Fruit fly (Drosophila melanogaster): ENCODE results near the gene CG34129.
A peak's percentile ranks its signal among the peaks of the same experiment; 100 is the strongest.

CG34129 gene

dm6 chr3R:26230016-26230415, 39.0 kb upstream of the CG34129 start, which contains the start of gene CG12290 (continued):
- TF ChIP-seq CG14965 (GFP tag; optimal IDR thresholded peaks at IDR 0.05; ENCODE audit: borderline replicate concordance) = no peak
- peak in 1 of 2 experiments; percentile 23 for TF ChIP-seq dpn (GFP tag; optimal IDR thresholded peaks at IDR 0.05)
- no peak for TF ChIP-seq grn (GFP tag; optimal IDR thresholded peaks at IDR 0.05)
- TF ChIP-seq cg (GFP tag; optimal IDR thresholded peaks at IDR 0.05) = no peak
- peak; percentile 6 for TF ChIP-seq bcd (GFP tag; optimal IDR thresholded peaks at IDR 0.05)
- TF ChIP-seq sob (GFP tag; IDR thresholded peaks at IDR 0.05) = peak; percentile 37; the same call in 1 of the 2 replicates
- no peak for TF ChIP-seq CoRest (tag; optimal IDR thresholded peaks at IDR 0.05)
- no peak for TF ChIP-seq trem (tag; optimal IDR thresholded peaks at IDR 0.05)
- no peak for TF ChIP-seq CG15073 (GFP tag; optimal IDR thresholded peaks at IDR 0.05)
- TF ChIP-seq twi (tag; optimal IDR thresholded peaks at IDR 0.05) = no peak
- TF ChIP-seq Gug (GFP tag; IDR thresholded peaks at IDR 0.05) = no peak
- 0 out of 3 replicates have a peak, but pooled peaks have one; percentile 41 for TF ChIP-seq ken (GFP tag; IDR thresholded peaks at IDR 0.05)
- peak; percentile 31 for TF ChIP-seq CG3838 (GFP tag; optimal IDR thresholded peaks at IDR 0.05)
- TF ChIP-seq CG5180 (GFP tag; optimal IDR thresholded peaks at IDR 0.05) = peak; percentile 15
- TF ChIP-seq CG30431 (GFP tag; optimal IDR thresholded peaks at IDR 0.05) = no peak
- TF ChIP-seq E2f2 (GFP tag; IDR thresholded peaks at IDR 0.05) = no peak
- TF ChIP-seq slbo (GFP tag; IDR thresholded peaks at IDR 0.05) = no peak
- TF ChIP-seq pnt (GFP tag; optimal IDR thresholded peaks at IDR 0.05) = no peak
- peak; percentile 20 for TF ChIP-seq cwo (GFP tag; optimal IDR thresholded peaks at IDR 0.05)
- TF ChIP-seq Sox100B (GFP tag; optimal IDR thresholded peaks at IDR 0.05) = no peak
- peak; percentile 10 for TF ChIP-seq CG17829 (tag; optimal IDR thresholded peaks at IDR 0.05)
- no peak for TF ChIP-seq tup (GFP tag; optimal IDR thresholded peaks at IDR 0.05)
- TF ChIP-seq Max (GFP tag; optimal IDR thresholded peaks at IDR 0.05) = no peak
- peak; percentile 12 for TF ChIP-seq ATbp (GFP tag; optimal IDR thresholded peaks at IDR 0.05)
- TF ChIP-seq CG7839 (tag; optimal IDR thresholded peaks at IDR 0.05) = peak; percentile 29
- peak; percentile 34 for TF ChIP-seq CG15269 (tag; optimal IDR thresholded peaks at IDR 0.05)
- no peak for TF ChIP-seq CkIIα-i1 (GFP tag; IDR thresholded peaks at IDR 0.05)
- TF ChIP-seq insv (GFP tag; optimal IDR thresholded peaks at IDR 0.05) = no peak
- TF ChIP-seq Atf-2 (GFP tag; optimal IDR thresholded peaks at IDR 0.05) = peak; percentile 48
- no peak for TF ChIP-seq jing (GFP tag; optimal IDR thresholded peaks at IDR 0.05)
- TF ChIP-seq bbx (GFP tag; IDR thresholded peaks at IDR 0.05; ENCODE audit: partially characterized antibody) = peak; percentile 46; the same call in 1 of the 2 replicates

- TF ChIP-seq Sox100B (GFP tag; optimal IDR thresholded peaks at IDR 0.05) (peak; percentile 88), seq (GFP tag; IDR thresholded peaks at IDR 0.05) (peak; percentile 87), CG17829 (tag; optimal IDR thresholded peaks at IDR 0.05) (peak; percentile 32), CG11093 (GFP tag; IDR thresholded peaks at IDR 0.05) (peak; percentile 61; the same call in 1 of the 3 replicates), Atf-2 (GFP tag; optimal IDR thresholded peaks at IDR 0.05) (peak; percentile 86), psq (GFP tag; optimal IDR thresholded peaks at IDR 0.05) (peak; percentile 74), gt (GFP tag; IDR thresholded peaks at IDR 0.05) (0 out of 2 replicates have a peak, but pooled peaks have one; percentile 33), Fer1 (GFP tag; optimal IDR thresholded peaks at IDR 0.05) (peak; percentile 86), croc (GFP tag; conservative IDR thresholded peaks at IDR 0.05) (peak; percentile 51), sens (GFP tag) (peak; percentile 99), CG34376 (GFP tag; optimal IDR thresholded peaks at IDR 0.05) (peak; percentile 64), CG3407 (GFP tag; optimal IDR thresholded peaks at IDR 0.05) (peak; percentile 96), CG4730 (GFP tag; IDR thresholded peaks at IDR 0.05) (peak; percentile 44; the same call in 1 of the 2 replicates), Atf6 (GFP tag; IDR thresholded peaks at IDR 0.05) (peak; percentile 92), CG8388 (GFP tag; optimal IDR thresholded peaks at IDR 0.05) (peak; percentile 21), Mes4 (GFP tag; optimal IDR thresholded peaks at IDR 0.05) (peak; percentile 86), CG34422 (GFP tag; IDR thresholded peaks at IDR 0.05) (peak; percentile 44; the same call in 1 of the 3 replicates), CG16813 (GFP tag; IDR thresholded peaks at IDR 0.05; ENCODE audit: partially characterized antibody) (no peak), CG12299 (tag; optimal IDR thresholded peaks at IDR 0.05) (peak; percentile 80), CG3995 (GFP tag; optimal IDR thresholded peaks at IDR 0.05) (peak; percentile 62), Taf1 (GFP tag; IDR thresholded peaks at IDR 0.05) (peak; percentile 59), CG1832 (GFP tag; optimal IDR thresholded peaks at IDR 0.05) (peak; percentile 31)
These were observed 37.1 kb upstream of the CG34129 start for dm6 chr3R:26228026-26228635.

All from whole organism, embryonic.